Worm (Caenorhabditis elegans) whole organism, L4 larva: ENCODE results near the gene pph-1.

Source experiments
- F49E8.2 ChIP-seq: sonication (generic microtip); optimal IDR thresholded peaks from 2 replicates; lab custom pipeline; 2016; ENCODE audit warnings: missing compliant biosample characterization, mild to moderate bottlenecking, missing genetic modification characterization, borderline replicate concordance
- ZK337.2 ChIP-seq: fragments of 200-800 bp; sonication (Bioruptor generic); IDR thresholded peaks from 2 replicates; pipeline ENCODE4 v1.3.6; 2022; ENCODE audit warnings: missing genetic modification reagents, missing genetic modification characterization, missing compliant biosample characterization
- aly-2 ChIP-seq: sonication (generic microtip); optimal IDR thresholded peaks from 2 replicates; lab custom pipeline; 2018; ENCODE audit warnings: missing biosample characterization, missing genetic modification characterization
- daf-16 ChIP-seq, 3 experiments: sonication (generic microtip); optimal IDR thresholded peaks; 2 replicates each; lab custom pipeline; 2016 to 2017; ENCODE audit warnings: missing genetic modification characterization in 3 of 3, missing genetic modification reagents in 3 of 3, mild to moderate bottlenecking in 2 of 3, missing compliant biosample characterization in 2 of 3, missing biosample characterization in 1 of 3, moderate library complexity in 1 of 3
- dve-1 ChIP-seq: sonication (generic microtip); optimal IDR thresholded peaks from 2 replicates; lab custom pipeline; 2017; ENCODE audit warnings: antibody characterized with exemption, mild to moderate bottlenecking, missing genetic modification characterization, missing compliant biosample characterization; ENCODE audit not compliant: insufficient read depth
- hlh-11 ChIP-seq: fragments of 200-800 bp; sonication (Bioruptor generic); optimal IDR thresholded peaks from 2 replicates; lab custom pipeline; 2018; ENCODE audit warnings: mild to moderate bottlenecking, missing genetic modification characterization, missing compliant biosample characterization
- mxl-3 ChIP-seq: fragments of 200-800 bp; sonication (Bioruptor generic); optimal IDR thresholded peaks from 2 replicates; lab custom pipeline; 2018; ENCODE audit warnings: mild to moderate bottlenecking, missing genetic modification characterization, missing compliant biosample characterization
- nhr-10 ChIP-seq: fragments of 150-350 bp; optimal IDR thresholded peaks from 2 replicates; lab custom pipeline; 2014; ENCODE audit warnings: missing biosample characterization, missing genetic modification characterization
- nhr-25 ChIP-seq: sonication (generic microtip); optimal IDR thresholded peaks from 2 replicates; lab custom pipeline; 2017; ENCODE audit warnings: missing genetic modification characterization, mild to moderate bottlenecking, missing compliant biosample characterization, antibody characterized with exemption, moderate library complexity, borderline replicate concordance; ENCODE audit not compliant: insufficient read depth
- pha-4 ChIP-seq, 2 experiments: fragments of 150-350 bp in 1 of 2; fragments of 200-800 bp in 1 of 2; sonication (Bioruptor generic) in 1 of 2; IDR thresholded peaks in 1 of 2; optimal IDR thresholded peaks in 1 of 2; 2 replicates each; pipeline versions ENCODE4 v1.3.6 to Lab custom; 2014 to 2022; ENCODE audit warnings: missing genetic modification characterization in 2 of 2, missing genetic modification reagents in 2 of 2, missing biosample characterization in 1 of 2, missing compliant biosample characterization in 1 of 2
- php-3 ChIP-seq: fragments of 200-800 bp; sonication (Bioruptor generic); IDR thresholded peaks from 2 replicates; pipeline ENCODE4 v1.3.6; 2022; ENCODE audit warnings: missing genetic modification reagents, missing genetic modification characterization, missing compliant biosample characterization
- pqm-1 ChIP-seq: sonication (generic microtip); optimal IDR thresholded peaks from 2 replicates; lab custom pipeline; 2017; ENCODE audit warnings: missing biosample characterization, missing genetic modification characterization
- snpc-4 ChIP-seq: fragments of 150-350 bp; optimal IDR thresholded peaks from 2 replicates; lab custom pipeline; 2014; ENCODE audit warnings: missing biosample characterization, missing genetic modification characterization
- tra-1 ChIP-seq: fragments of 200-800 bp; sonication (Bioruptor generic); IDR thresholded peaks from 2 replicates; pipeline ENCODE4 v1.3.6; 2022; ENCODE audit warnings: missing genetic modification reagents, missing genetic modification characterization, missing compliant biosample characterization

pph-1 gene

DNA sequence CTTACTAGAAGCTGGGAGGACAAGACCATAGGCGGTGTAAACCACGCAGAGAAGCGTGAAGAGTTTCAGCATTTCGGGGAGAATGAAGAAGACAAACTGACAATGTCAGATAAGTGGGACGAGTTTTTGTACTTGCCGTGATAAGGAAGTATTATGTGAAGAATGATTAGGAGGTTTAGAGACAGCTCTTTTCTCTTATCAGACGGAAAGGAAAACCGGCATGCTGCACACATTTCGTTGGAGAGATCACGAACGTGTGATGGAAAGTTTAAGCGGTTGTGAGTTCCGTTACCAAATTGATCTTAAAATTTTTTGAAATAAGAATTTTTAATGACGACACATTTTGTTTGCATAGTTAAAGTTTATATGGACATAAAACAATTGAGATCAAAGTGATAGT is 48.3 kb downstream of the pph-1 start, which contains the start of gene F28H7.3 (continued):
- TF ChIP-seq daf-16 (GFP tag; optimal IDR thresholded peaks at IDR 0.05; lab: Kevin White, UChicago) (no peak), daf-16 (tag; optimal IDR thresholded peaks at IDR 0.05; lab: Kevin White, UChicago) (peak; percentile 51), php-3 (GFP tag; lab: Robert Waterston, UW) (0 out of 2 replicates have a peak, but pooled peaks have one; percentile 45), mxl-3 (GFP tag; lab: Kevin White, UChicago) (peak; percentile 46), tra-1 (GFP tag; lab: Robert Waterston, UW) (peak; percentile 45; the same call in 1 of the 2 replicates), ZK337.2 (GFP tag; lab: Robert Waterston, UW) (no peak), pqm-1 (tag; lab: Kevin White, UChicago) (peak; percentile 94), dve-1 (tag; lab: Kevin White, UChicago) (peak; percentile 77), nhr-25 (tag; lab: Kevin White, UChicago) (no peak), aly-2 (tag; lab: Kevin White, UChicago) (no peak), nhr-10 (tag; lab: Kevin White, UChicago) (no peak), pha-4 (GFP tag; IDR thresholded peaks at IDR 0.05; lab: Robert Waterston, UW) (no peak), pha-4 (tag; optimal IDR thresholded peaks at IDR 0.05; lab: Kevin White, UChicago) (no peak), hlh-11 (tag; lab: Kevin White, UChicago) (peak; percentile 65)

DNA sequence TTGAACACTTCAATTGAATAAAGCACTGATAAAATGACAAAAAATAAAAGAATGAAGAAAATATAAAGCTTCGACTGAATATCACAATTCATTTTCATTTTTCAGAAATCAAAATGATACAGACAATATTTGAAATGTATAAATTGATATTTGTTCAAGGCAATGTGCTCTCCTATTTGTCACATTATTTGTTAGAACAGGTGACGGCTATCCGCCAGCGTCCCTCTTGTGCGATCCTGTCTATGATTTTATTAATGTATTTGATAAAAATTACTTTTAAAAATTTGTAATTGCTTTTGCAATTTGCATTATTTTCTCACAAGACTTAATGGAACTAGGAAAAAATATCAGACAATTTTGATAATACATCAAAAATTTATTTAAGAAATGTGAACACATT is 51.7 kb downstream of the pph-1 start, which contains the start of gene F28H7.7:
F28H7.7 (minus strand) TSS at position 101 of the 400 bp plus-strand sequence.
- TF ChIP-seq F49E8.2 (tag; lab: Kevin White, UChicago) (no peak), snpc-4 (no peak)
